Worm (Caenorhabditis elegans) whole organism, late embryonic: ENCODE measurements around the gene B0035.21.

Source experiments
- C38D4.7 ChIP-seq: fragments of 200-800 bp; sonication (Bioruptor generic); optimal IDR thresholded peaks from 2 replicates; lab custom pipeline; 2018; ENCODE audit warnings: mild to moderate bottlenecking, missing genetic modification characterization, moderate library complexity, missing compliant biosample characterization
- K02D7.2 ChIP-seq: sonication (generic microtip); optimal IDR thresholded peaks from 2 replicates; lab custom pipeline; 2017; ENCODE audit warnings: mild to moderate bottlenecking, missing genetic modification characterization, missing compliant biosample characterization
- K09A11.1 ChIP-seq: sonication (generic microtip); optimal IDR thresholded peaks from 2 replicates; lab custom pipeline; 2017; ENCODE audit warnings: antibody characterized with exemption, mild to moderate bottlenecking, missing genetic modification characterization, missing compliant biosample characterization; ENCODE audit not compliant: insufficient read depth
- T23F11.4 ChIP-seq: fragments of 200-800 bp; sonication (Bioruptor generic); optimal IDR thresholded peaks from 2 replicates; lab custom pipeline; 2018; ENCODE audit warnings: mild to moderate bottlenecking, missing genetic modification characterization, missing compliant biosample characterization
- Y22D7AL.16 ChIP-seq: sonication (generic microtip); optimal IDR thresholded peaks from 2 replicates; lab custom pipeline; 2016; ENCODE audit warnings: missing genetic modification characterization, missing compliant biosample characterization
- ama-1 ChIP-seq: fragments of 150-350 bp; optimal IDR thresholded peaks from 2 replicates; lab custom pipeline; 2014
- ceh-19 ChIP-seq: fragments of 200-800 bp; sonication (Bioruptor generic); optimal IDR thresholded peaks from 2 replicates; lab custom pipeline; 2018; ENCODE audit warnings: mild to moderate bottlenecking, missing genetic modification characterization, missing compliant biosample characterization
- ceh-22 ChIP-seq: sonication (generic microtip); optimal IDR thresholded peaks from 2 replicates; lab custom pipeline; 2017; ENCODE audit warnings: missing biosample characterization, missing genetic modification characterization
- ceh-24 ChIP-seq: sonication (generic microtip); optimal IDR thresholded peaks from 2 replicates; lab custom pipeline; 2016; ENCODE audit warnings: mild to moderate bottlenecking, missing genetic modification characterization, missing compliant biosample characterization
- ceh-34 ChIP-seq: sonication (generic microtip); optimal IDR thresholded peaks from 2 replicates; lab custom pipeline; 2016; ENCODE audit warnings: mild to moderate bottlenecking, missing genetic modification characterization, missing compliant biosample characterization
- ceh-45 ChIP-seq: fragments of 200-800 bp; sonication (Bioruptor generic); IDR thresholded peaks from 2 replicates; pipeline ENCODE4 v1.3.6; 2022; ENCODE audit warnings: missing genetic modification reagents, missing genetic modification characterization, missing compliant biosample characterization
- ceh-48 ChIP-seq: sonication (generic microtip); optimal IDR thresholded peaks from 2 replicates; lab custom pipeline; 2016; ENCODE audit warnings: missing genetic modification characterization, inconsistent platforms, missing compliant biosample characterization
- ceh-6 ChIP-seq: fragments of 200-800 bp; sonication (Bioruptor generic); optimal IDR thresholded peaks from 2 replicates; lab custom pipeline; 2018; ENCODE audit warnings: mild to moderate bottlenecking, missing genetic modification characterization, missing compliant biosample characterization
- ceh-9 ChIP-seq: sonication (generic microtip); optimal IDR thresholded peaks from 2 replicates; lab custom pipeline; 2016; ENCODE audit warnings: mild to moderate bottlenecking, missing genetic modification characterization, inconsistent platforms, missing compliant biosample characterization
- che-1 ChIP-seq: sonication (generic microtip); optimal IDR thresholded peaks from 2 replicates; lab custom pipeline; 2016; ENCODE audit warnings: mild to moderate bottlenecking, missing genetic modification characterization, missing compliant biosample characterization
- elt-2 ChIP-seq: sonication (generic microtip); optimal IDR thresholded peaks from 2 replicates; lab custom pipeline; 2016; ENCODE audit warnings: missing genetic modification reagents, missing genetic modification characterization, missing compliant biosample characterization
- elt-4 ChIP-seq: sonication (generic microtip); optimal IDR thresholded peaks from 2 replicates; lab custom pipeline; 2016; ENCODE audit warnings: missing genetic modification characterization, missing compliant biosample characterization
- ets-4 ChIP-seq: sonication (generic microtip); optimal IDR thresholded peaks from 2 replicates; lab custom pipeline; 2016; ENCODE audit warnings: missing genetic modification characterization, missing compliant biosample characterization
- eyg-1 ChIP-seq: sonication (generic microtip); optimal IDR thresholded peaks from 2 replicates; lab custom pipeline; 2016; ENCODE audit warnings: missing genotype, missing genetic modification characterization, missing compliant biosample characterization
- fax-1 ChIP-seq: sonication (generic microtip); optimal IDR thresholded peaks from 2 replicates; lab custom pipeline; 2016; ENCODE audit warnings: missing genotype, missing genetic modification characterization, missing compliant biosample characterization
- fkh-10 ChIP-seq: fragments of 150-350 bp; optimal IDR thresholded peaks from 2 replicates; lab custom pipeline; 2014; ENCODE audit warnings: missing biosample characterization, missing genetic modification reagents, missing genetic modification characterization
- fkh-6 ChIP-seq: sonication (generic microtip); optimal IDR thresholded peaks from 2 replicates; lab custom pipeline; 2016; ENCODE audit warnings: missing genetic modification characterization, missing compliant biosample characterization
- gmeb-2 ChIP-seq: sonication (generic microtip); optimal IDR thresholded peaks from 2 replicates; lab custom pipeline; 2016; ENCODE audit warnings: missing genetic modification characterization, inconsistent platforms, missing compliant biosample characterization
- hlh-13 ChIP-seq: fragments of 200-800 bp; sonication (Bioruptor generic); optimal IDR thresholded peaks from 2 replicates; lab custom pipeline; 2018; ENCODE audit warnings: mild to moderate bottlenecking, missing genetic modification characterization, missing compliant biosample characterization
- hlh-30 ChIP-seq: sonication (generic microtip); optimal IDR thresholded peaks from 2 replicates; lab custom pipeline; 2017; ENCODE audit warnings: antibody characterized with exemption, missing genetic modification characterization, missing compliant biosample characterization; ENCODE audit not compliant: insufficient read depth
- hlh-6 ChIP-seq: sonication (generic microtip); optimal IDR thresholded peaks from 2 replicates; lab custom pipeline; 2016; ENCODE audit warnings: missing genotype, missing genetic modification characterization, missing compliant biosample characterization
- hlh-8 ChIP-seq: sonication (generic microtip); optimal IDR thresholded peaks from 2 replicates; lab custom pipeline; 2016; ENCODE audit warnings: missing genotype, missing genetic modification characterization, missing compliant biosample characterization
- lin-11 ChIP-seq: fragments of 200-800 bp; sonication (Bioruptor generic); optimal IDR thresholded peaks from 2 replicates; lab custom pipeline; 2018; ENCODE audit warnings: mild to moderate bottlenecking, missing genetic modification characterization, missing compliant biosample characterization
- nfya-1 ChIP-seq: sonication (generic microtip); optimal IDR thresholded peaks from 2 replicates; lab custom pipeline; 2017; ENCODE audit warnings: missing genetic modification characterization, mild to moderate bottlenecking, missing compliant biosample characterization, antibody characterized with exemption, moderate library complexity
- nhr-11 ChIP-seq: fragments of 150-350 bp; optimal IDR thresholded peaks from 2 replicates; lab custom pipeline; 2014; ENCODE audit warnings: missing biosample characterization, missing genetic modification characterization
- odd-2 ChIP-seq: sonication (generic microtip); optimal IDR thresholded peaks from 2 replicates; lab custom pipeline; 2017; ENCODE audit warnings: antibody characterized with exemption, mild to moderate bottlenecking, missing genetic modification characterization, missing compliant biosample characterization
- pha-2 ChIP-seq: sonication (generic microtip); optimal IDR thresholded peaks from 2 replicates; lab custom pipeline; 2017; ENCODE audit warnings: mild to moderate bottlenecking, missing genetic modification characterization, missing compliant biosample characterization
- pros-1 ChIP-seq: fragments of 150-350 bp; optimal IDR thresholded peaks from 2 replicates; lab custom pipeline; 2014; ENCODE audit warnings: missing biosample characterization, missing genetic modification reagents, missing genetic modification characterization
- ref-2 ChIP-seq: sonication (generic microtip); optimal IDR thresholded peaks from 2 replicates; lab custom pipeline; 2016; ENCODE audit warnings: missing genetic modification characterization, missing compliant biosample characterization
- sox-4 ChIP-seq: sonication (generic microtip); optimal IDR thresholded peaks from 2 replicates; lab custom pipeline; 2017; ENCODE audit warnings: mild to moderate bottlenecking, missing genetic modification characterization, inconsistent platforms, missing compliant biosample characterization
- tbx-2 ChIP-seq: sonication (generic microtip); optimal IDR thresholded peaks from 2 replicates; lab custom pipeline; 2016; ENCODE audit warnings: missing genetic modification characterization, missing compliant biosample characterization
- ttx-3 ChIP-seq: sonication (generic microtip); optimal IDR thresholded peaks from 2 replicates; lab custom pipeline; 2016; ENCODE audit warnings: missing genetic modification reagents, missing genetic modification characterization, missing compliant biosample characterization
- zip-5 ChIP-seq: sonication (generic microtip); optimal IDR thresholded peaks from 2 replicates; lab custom pipeline; 2016; ENCODE audit warnings: missing genetic modification characterization, missing compliant biosample characterization

B0035.21 gene

ce11 chrIV:11332751-11333150 lies 5.7 kb downstream of the B0035.21 start, which contains the start of gene sart-3:
Gene sart-3, minus strand, starts transcription at chrIV:11332969.
- TF ChIP-seq Y22D7AL.16 (no peak), tbx-2 (no peak), pros-1 (tag; lab: Kevin White, UChicago) (no peak), ceh-48 (tag; lab: Kevin White, UChicago) (no peak), zip-5 (tag; lab: Kevin White, UChicago) (no peak), gmeb-2 (tag; lab: Kevin White, UChicago) (no peak), fax-1 (tag; lab: Kevin White, UChicago) (no peak), fkh-10 (GFP tag; lab: Kevin White, UChicago) (no peak), ama-1 (lab: Kevin White, UChicago) (no peak), elt-4 (tag; lab: Kevin White, UChicago) (no peak), C38D4.7 (GFP tag; lab: Kevin White, UChicago) (no peak), ceh-45 (no peak), ttx-3 (tag; lab: Kevin White, UChicago) (no peak), fkh-6 (tag; lab: Kevin White, UChicago) (no peak), hlh-6 (tag; lab: Kevin White, UChicago) (no peak), nfya-1 (tag; lab: Kevin White, UChicago) (no peak), ref-2 (no peak)
- TF ChIP-seq, all 69 proteins: peak for 0

- TF ChIP-seq eyg-1 (no peak), pros-1 (tag; lab: Kevin White, UChicago) (no peak), ceh-34 (tag; lab: Kevin White, UChicago) (no peak), fkh-6 (tag; lab: Kevin White, UChicago) (no peak), pha-2 (tag; lab: Kevin White, UChicago) (no peak), hlh-30 (no peak), ama-1 (lab: Kevin White, UChicago) (no peak), ceh-24 (no peak), lin-11 (tag; lab: Kevin White, UChicago) (no peak), ceh-48 (tag; lab: Kevin White, UChicago) (no peak), K02D7.2 (no peak), ceh-19 (no peak), K09A11.1 (tag; lab: Kevin White, UChicago) (no peak), fax-1 (tag; lab: Kevin White, UChicago) (no peak), hlh-8 (no peak), ceh-45 (no peak)
Measured at ce11 chrIV:11336180-11336579, 9.1 kb downstream of the B0035.21 start.

ce11 chrIV:11337021-11337420 lies 10.0 kb downstream of the B0035.21 start, which contains the start of gene F54E12.2:
Gene F54E12.2, minus strand, starts transcription at chrIV:11337184.
- TF ChIP-seq T23F11.4 (no peak), elt-2 (tag; lab: Kevin White, UChicago) (no peak), fkh-10 (GFP tag; lab: Kevin White, UChicago) (no peak), hlh-6 (tag; lab: Kevin White, UChicago) (no peak), che-1 (no peak), hlh-13 (GFP tag; lab: Kevin White, UChicago) (no peak), odd-2 (no peak), ceh-9 (no peak), nhr-11 (no peak), K02D7.2 (no peak)

- TF ChIP-seq elt-2 (tag; lab: Kevin White, UChicago), result no peak
- TF ChIP-seq ceh-45, result no peak
- TF ChIP-seq sox-4 (tag; lab: Kevin White, UChicago), result no peak
- no peak for TF ChIP-seq tbx-2
- TF ChIP-seq ets-4 (tag; lab: Kevin White, UChicago), result no peak
- no peak for TF ChIP-seq ceh-6
- no peak for TF ChIP-seq ceh-22 (tag; lab: Kevin White, UChicago)
Measured at ce11 chrIV:11340735-11341443, 13.8 kb downstream of the B0035.21 start.
